Worm (Caenorhabditis elegans) whole organism, early embryonic: ENCODE measurements around the gene hpo-19.

Experiments used
- F13C5.2 ChIP-seq: sonication (generic microtip); optimal IDR thresholded peaks from 2 replicates; lab custom pipeline; 2017; ENCODE audit warnings: mild to moderate bottlenecking, missing genetic modification characterization, inconsistent platforms, missing compliant biosample characterization
- ama-1 ChIP-seq: fragments of 150-350 bp; optimal IDR thresholded peaks from 2 replicates; lab custom pipeline; 2014
- hmg-4 ChIP-seq: fragments of 200-800 bp; sonication (Bioruptor generic); optimal IDR thresholded peaks from 2 replicates; lab custom pipeline; 2018; ENCODE audit warnings: mild to moderate bottlenecking, missing genetic modification characterization, missing compliant biosample characterization
- pes-1 ChIP-seq: fragments of 200-800 bp; sonication (Bioruptor generic); IDR thresholded peaks from 2 replicates; pipeline ENCODE4 v1.3.6; 2022; ENCODE audit warnings: missing genetic modification reagents, missing genetic modification characterization, missing compliant biosample characterization
- scrt-1 ChIP-seq: fragments of 200-800 bp; sonication (Bioruptor generic); IDR thresholded peaks from 2 replicates; pipeline ENCODE4 v1.3.6; 2022; ENCODE audit warnings: missing genetic modification characterization, missing compliant biosample characterization
- tbx-11 ChIP-seq: fragments of 200-800 bp; sonication (Bioruptor generic); IDR thresholded peaks from 2 replicates; pipeline ENCODE4 v1.3.6; 2022; ENCODE audit warnings: missing genetic modification characterization, missing compliant biosample characterization
- tra-4 ChIP-seq: sonication (generic microtip); optimal IDR thresholded peaks from 2 replicates; lab custom pipeline; 2017; ENCODE audit warnings: missing genetic modification characterization, missing compliant biosample characterization

DNA sequence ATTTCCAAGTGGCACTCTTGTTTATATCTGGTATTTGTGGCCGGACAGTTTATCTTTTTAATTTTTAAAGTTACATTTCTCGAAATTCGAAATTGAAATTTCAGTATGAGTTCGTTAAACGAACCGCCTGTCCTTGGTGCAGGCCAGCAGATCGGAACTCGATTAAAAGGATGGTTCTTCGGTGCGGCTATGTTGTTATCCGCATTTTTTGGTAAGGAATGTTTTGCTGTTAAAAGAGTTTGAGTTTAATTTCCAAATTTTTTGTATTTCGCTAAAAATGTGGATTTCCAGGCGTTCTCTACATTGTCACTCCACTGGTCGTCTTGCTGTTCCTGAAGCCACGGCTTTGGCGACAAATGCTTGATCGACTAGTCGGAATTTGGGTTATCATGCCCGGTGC is 16.7 kb downstream of the hpo-19 start, which contains the start of gene acl-9:
- no peak for TF ChIP-seq pes-1
- no peak for TF ChIP-seq F13C5.2 (tag; lab: Kevin White, UChicago)
- no peak for TF ChIP-seq tbx-11 (GFP tag; lab: Robert Waterston, UW)
- no peak for TF ChIP-seq ama-1 (lab: Kevin White, UChicago)
- TF ChIP-seq tra-4 (tag; lab: Kevin White, UChicago) = no peak
- no peak for TF ChIP-seq scrt-1
- no peak for TF ChIP-seq hmg-4 (GFP tag; lab: Kevin White, UChicago)
